Worm (Caenorhabditis elegans): ENCODE measurements around the gene srh-213.
"Not testable (repeated sequence)": the region's sequence is repeated elsewhere in the genome, so short reads cannot be mapped to it uniquely, and the experiment has no call there.

Gene srh-213

DNA sequence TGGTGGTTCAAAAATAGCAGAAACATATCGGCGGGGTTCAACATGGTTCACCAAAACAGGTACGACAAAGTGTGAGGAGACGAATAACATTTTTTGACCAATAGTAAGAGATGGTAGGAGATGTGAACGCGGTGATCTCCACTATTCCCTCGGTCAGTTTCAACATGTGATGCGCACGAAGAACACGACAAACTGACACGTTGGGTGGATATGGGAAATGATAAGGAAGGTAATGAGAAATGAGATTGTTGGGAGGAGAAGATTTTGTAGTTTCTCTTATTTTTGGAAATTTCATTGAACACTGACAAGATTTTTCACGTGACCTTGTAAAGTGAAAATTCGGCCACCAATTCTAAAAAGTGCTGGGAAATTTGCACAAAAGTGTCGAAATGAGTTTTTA is 15.9 kb upstream of the srh-213 start:
- no peak for TF ChIP-seq him-1 (tag; optimal IDR thresholded peaks at IDR 0.05)
- no peak for TF ChIP-seq W03F9.2 (tag; optimal IDR thresholded peaks at IDR 0.05)
- TF ChIP-seq dao-5 (tag; optimal IDR thresholded peaks at IDR 0.05): no peak

DNA sequence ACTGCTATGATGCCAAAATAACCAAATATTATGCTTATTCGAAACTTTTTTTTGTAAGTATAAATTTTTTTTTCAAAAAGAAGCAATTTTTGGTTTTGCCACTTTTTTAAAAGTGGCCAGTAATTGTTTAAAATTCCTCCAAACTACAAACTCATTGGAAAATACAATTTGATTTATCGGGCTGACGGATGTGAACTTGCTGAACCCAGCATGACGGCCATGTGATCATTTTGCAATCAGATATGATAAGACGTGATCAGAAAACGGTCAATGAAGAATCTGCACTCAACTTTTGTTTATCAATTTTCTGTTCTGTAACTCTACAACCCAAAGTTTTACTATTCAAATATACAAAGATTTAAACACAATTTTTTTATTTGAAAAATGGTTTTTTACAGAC is 11.6 kb upstream of the srh-213 start:
- TF ChIP-seq W03F9.2 (tag; optimal IDR thresholded peaks at IDR 0.05) (no peak), dao-5 (tag; optimal IDR thresholded peaks at IDR 0.05) (no peak), him-1 (tag; optimal IDR thresholded peaks at IDR 0.05) (no peak)

DNA sequence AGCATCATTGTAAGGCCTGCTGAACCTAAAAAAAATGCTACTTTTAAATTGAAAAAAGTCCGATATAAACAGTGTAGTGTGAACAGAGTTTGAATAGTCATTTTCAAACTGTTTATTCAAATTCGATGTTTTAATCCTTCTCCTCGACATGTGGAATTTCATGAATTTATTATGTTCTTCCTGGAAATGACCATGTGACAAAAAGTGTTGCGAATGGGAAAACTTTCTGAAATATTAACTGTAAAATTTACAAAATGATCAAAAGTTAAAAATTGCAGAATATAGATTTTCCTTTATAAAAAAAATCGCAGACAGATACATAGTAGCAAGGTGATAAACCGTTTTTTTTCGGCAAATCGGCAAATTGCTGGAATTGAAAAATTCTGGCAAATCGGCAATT is 10.5 kb upstream of the srh-213 start, which contains the start of gene T22F3.8:
TSS of gene T22F3.8 (minus strand) at position 101 of the 400 bp plus-strand sequence.
- TF ChIP-seq W03F9.2 (tag; optimal IDR thresholded peaks at IDR 0.05) (no peak), dao-5 (tag; optimal IDR thresholded peaks at IDR 0.05) (no peak), him-1 (tag; optimal IDR thresholded peaks at IDR 0.05) (no peak)

DNA sequence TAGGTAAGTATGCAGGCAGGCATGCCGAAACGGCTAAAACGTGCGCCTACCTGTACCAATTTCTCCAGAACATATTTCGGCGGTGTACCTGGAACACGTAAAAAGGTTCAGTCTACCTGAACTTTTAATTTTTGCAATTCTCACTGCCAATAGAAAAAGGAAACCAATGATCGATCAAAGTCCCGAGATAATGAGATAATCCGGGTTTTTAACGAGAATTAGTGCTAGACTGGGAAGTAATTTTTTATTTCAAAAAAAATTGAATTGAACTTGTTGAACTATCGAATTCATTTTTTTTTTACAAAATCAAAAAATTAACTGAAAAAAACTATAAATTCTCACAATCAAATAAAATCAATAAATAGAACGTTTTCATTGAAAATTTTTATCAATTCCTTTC is 5.7 kb upstream of the srh-213 start, which contains the start of gene T22F3.7:
TSS of gene T22F3.7 (minus strand) at position 101 of the 400 bp plus-strand sequence.
- no peak for TF ChIP-seq W03F9.2 (tag; optimal IDR thresholded peaks at IDR 0.05)
- TF ChIP-seq dao-5 (tag; optimal IDR thresholded peaks at IDR 0.05): no peak
- TF ChIP-seq him-1 (tag; optimal IDR thresholded peaks at IDR 0.05): no peak

- TF ChIP-seq dao-5, him-1, W03F9.2 (tag; optimal IDR thresholded peaks at IDR 0.05): not testable (repeated sequence)
These were observed 2.2 kb upstream of the srh-213 start, which contains the start of gene srh-212 for ce11 chrV:3597052-3597451. Gene srh-212 (minus strand): TSS chrV:3597152.

- no peak for TF ChIP-seq him-1 (tag; optimal IDR thresholded peaks at IDR 0.05)
- TF ChIP-seq dao-5 (tag; optimal IDR thresholded peaks at IDR 0.05): no peak
- no peak for TF ChIP-seq W03F9.2 (tag; optimal IDR thresholded peaks at IDR 0.05)
These were observed 2.7 kb downstream of the srh-213 start, which contains the start of gene T22F3.12 for ce11 chrV:3592099-3592498. Gene T22F3.12 (minus strand): TSS chrV:3592199.

ce11 chrV:3588223-3588622 is 6.6 kb downstream of the srh-213 start:
- TF ChIP-seq him-1 (tag; optimal IDR thresholded peaks at IDR 0.05): no peak
- TF ChIP-seq W03F9.2 (tag; optimal IDR thresholded peaks at IDR 0.05): no peak
- no peak for TF ChIP-seq dao-5 (tag; optimal IDR thresholded peaks at IDR 0.05)

ce11 chrV:3587633-3588032 is 7.2 kb downstream of the srh-213 start:
- no peak for TF ChIP-seq W03F9.2 (tag; optimal IDR thresholded peaks at IDR 0.05)
- TF ChIP-seq him-1 (tag; optimal IDR thresholded peaks at IDR 0.05): no peak
- TF ChIP-seq dao-5 (tag; optimal IDR thresholded peaks at IDR 0.05): no peak

DNA sequence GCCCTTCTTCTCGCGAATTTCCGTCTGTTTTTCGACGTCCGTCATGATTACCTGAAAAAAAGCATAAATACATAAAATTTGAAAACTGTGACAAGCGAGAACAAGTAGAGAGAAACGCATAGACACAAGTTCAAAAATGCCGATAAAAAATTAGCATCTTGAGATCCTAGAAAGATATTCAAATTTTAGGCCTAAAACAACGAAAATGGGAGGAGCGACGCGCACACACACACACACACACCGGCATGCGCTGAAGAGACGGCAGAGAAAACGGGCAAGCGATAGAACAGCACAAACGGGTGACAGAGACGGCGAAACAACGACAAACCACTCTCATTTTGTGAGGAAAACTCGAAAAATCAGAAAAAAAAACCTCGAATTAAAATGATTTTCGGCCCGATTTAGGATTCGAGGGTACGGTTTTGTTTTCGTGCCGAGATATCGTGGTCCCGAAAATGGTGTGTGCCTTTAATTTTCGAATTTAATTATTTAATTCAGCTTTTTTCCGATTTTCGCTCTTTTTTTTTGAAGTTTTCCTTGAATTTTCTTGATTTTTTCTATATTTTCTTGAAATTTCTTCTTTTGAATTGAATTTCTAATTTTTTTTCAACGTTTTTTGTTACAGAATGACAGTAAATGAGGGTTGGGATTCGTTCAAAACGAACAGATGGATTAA is 8.7 kb downstream of the srh-213 start, which contains the start of the genes rpl-11.1 and T22F3.2:
TSS of gene rpl-11.1 (minus strand) at position 51 of the 676 bp plus-strand sequence.
TSS of gene T22F3.2 (plus strand) at position 626 of the 676 bp plus-strand sequence.
- no peak for TF ChIP-seq dao-5 (tag; optimal IDR thresholded peaks at IDR 0.05)
- TF ChIP-seq him-1 (tag; optimal IDR thresholded peaks at IDR 0.05): no peak
- TF ChIP-seq W03F9.2 (tag; optimal IDR thresholded peaks at IDR 0.05): no peak

DNA sequence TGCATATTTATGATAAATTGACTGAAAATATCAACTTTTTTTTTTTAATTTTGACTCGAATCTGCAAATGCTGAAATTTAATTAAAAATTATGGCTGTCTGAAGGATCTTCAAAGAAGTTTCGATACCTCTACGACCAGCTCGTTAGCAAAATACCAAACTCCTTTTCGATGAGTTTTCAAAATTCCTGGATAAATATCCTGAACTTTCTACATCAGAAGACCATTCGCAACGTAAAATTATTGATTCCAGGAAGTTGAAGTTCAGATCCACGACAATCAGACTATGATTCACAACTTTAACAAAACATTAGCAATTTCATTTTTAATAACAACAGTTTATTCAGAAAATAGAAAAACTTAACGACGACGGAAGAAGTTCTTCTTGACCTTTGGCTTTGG is 9.8 kb downstream of the srh-213 start:
- TF ChIP-seq dao-5 (tag; optimal IDR thresholded peaks at IDR 0.05) (no peak), W03F9.2 (tag; optimal IDR thresholded peaks at IDR 0.05) (no peak), him-1 (tag; optimal IDR thresholded peaks at IDR 0.05) (no peak)

- TF ChIP-seq dao-5 (tag; optimal IDR thresholded peaks at IDR 0.05) (no peak), him-1 (tag; optimal IDR thresholded peaks at IDR 0.05) (no peak), W03F9.2 (tag; optimal IDR thresholded peaks at IDR 0.05) (no peak)
These were observed 11.2 kb downstream of the srh-213 start for ce11 chrV:3583622-3584021.

- no peak for TF ChIP-seq W03F9.2 (tag; optimal IDR thresholded peaks at IDR 0.05)
- TF ChIP-seq dao-5 (tag; optimal IDR thresholded peaks at IDR 0.05): no peak
- TF ChIP-seq him-1 (tag; optimal IDR thresholded peaks at IDR 0.05): no peak
These were observed 12.2 kb downstream of the srh-213 start for ce11 chrV:3582671-3583070.

ce11 chrV:3582086-3582485 is 12.8 kb downstream of the srh-213 start:
- no peak for TF ChIP-seq him-1 (tag; optimal IDR thresholded peaks at IDR 0.05)
- peak; percentile 32 for TF ChIP-seq W03F9.2 (tag; optimal IDR thresholded peaks at IDR 0.05)

DNA sequence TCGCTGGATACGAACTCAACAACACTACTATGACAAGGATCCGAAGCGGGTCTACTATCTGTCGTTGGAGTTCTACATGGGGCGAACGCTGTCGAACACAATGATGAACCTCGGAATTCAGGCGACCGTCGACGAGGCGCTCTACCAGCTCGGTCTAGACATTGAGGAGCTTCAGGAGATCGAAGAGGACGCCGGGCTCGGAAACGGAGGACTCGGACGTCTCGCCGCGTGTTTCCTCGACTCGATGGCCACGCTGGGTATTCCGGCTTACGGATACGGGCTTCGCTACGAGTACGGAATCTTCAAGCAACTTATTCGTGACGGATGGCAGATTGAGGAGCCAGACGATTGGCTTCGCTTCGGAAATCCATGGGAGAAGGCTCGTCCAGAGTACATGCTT is 13.2 kb downstream of the srh-213 start:
- TF ChIP-seq W03F9.2 (tag; optimal IDR thresholded peaks at IDR 0.05) (no peak), him-1 (tag; optimal IDR thresholded peaks at IDR 0.05) (no peak), dao-5 (tag; optimal IDR thresholded peaks at IDR 0.05) (no peak)

ce11 chrV:3581034-3581433 is 13.8 kb downstream of the srh-213 start:
- TF ChIP-seq dao-5 (tag; optimal IDR thresholded peaks at IDR 0.05): no peak
- TF ChIP-seq him-1 (tag; optimal IDR thresholded peaks at IDR 0.05): no peak
- TF ChIP-seq W03F9.2 (tag; optimal IDR thresholded peaks at IDR 0.05): no peak
